Worm (Caenorhabditis elegans) whole organism, young adult: Measurements from ENCODE around the gene F41E6.1.

ENCODE experiments used
- B0336.3 ChIP-seq: fragments of 200-800 bp; sonication (Bioruptor generic); IDR thresholded peaks from 2 replicates; pipeline ENCODE4 v1.3.6; 2022; ENCODE audit warnings: missing genetic modification characterization, missing compliant biosample characterization
- C06A6.2 ChIP-seq: fragments of 200-800 bp; sonication (Bioruptor generic); conservative IDR thresholded peaks from 2 replicates; pipeline ENCODE4 v1.3.6; 2022; ENCODE audit warnings: missing genetic modification characterization, missing compliant biosample characterization
- F33H1.4 ChIP-seq: fragments of 200-800 bp; sonication (Bioruptor generic); IDR thresholded peaks from 2 replicates; pipeline ENCODE4 v1.3.6; 2022; ENCODE audit warnings: missing genetic modification reagents, missing genetic modification characterization, missing compliant biosample characterization
- F37B4.10 ChIP-seq: fragments of 200-800 bp; sonication (Bioruptor generic); IDR thresholded peaks from 2 replicates; pipeline ENCODE4 v1.3.6; 2022; ENCODE audit warnings: missing genetic modification characterization, missing compliant biosample characterization
- F39B2.1 ChIP-seq: fragments of 200-800 bp; sonication (Bioruptor generic); IDR thresholded peaks from 2 replicates; pipeline ENCODE4 v1.3.6; 2022; ENCODE audit warnings: missing genetic modification reagents, missing genetic modification characterization, missing compliant biosample characterization
- F57A8.1 ChIP-seq: fragments of 200-800 bp; sonication (Bioruptor generic); optimal IDR thresholded peaks from 2 replicates; lab custom pipeline; 2018; ENCODE audit warnings: mild to moderate bottlenecking, missing genetic modification characterization, moderate library complexity, missing compliant biosample characterization
- K12H6.12 ChIP-seq: fragments of 200-800 bp; sonication (Bioruptor generic); optimal IDR thresholded peaks from 2 replicates; lab custom pipeline; 2018; ENCODE audit warnings: mild to moderate bottlenecking, missing genetic modification characterization, missing compliant biosample characterization
- T07F8.4 ChIP-seq: sonication (generic microtip); optimal IDR thresholded peaks from 2 replicates; lab custom pipeline; 2016; ENCODE audit warnings: mild to moderate bottlenecking, missing genetic modification characterization, moderate library complexity, missing compliant biosample characterization
- Y53G8AR.9 ChIP-seq: fragments of 200-800 bp; sonication (Bioruptor generic); conservative IDR thresholded peaks from 2 replicates; pipeline ENCODE4 v1.3.6; 2022; ENCODE audit warnings: missing genetic modification reagents, missing genetic modification characterization, missing compliant biosample characterization
- Y67H2A.10 ChIP-seq: fragments of 200-800 bp; sonication (Bioruptor generic); conservative IDR thresholded peaks from 2 replicates; pipeline ENCODE4 v1.3.6; 2022; ENCODE audit warnings: missing genetic modification reagents, missing genetic modification characterization, missing compliant biosample characterization
- Y79H2A.3 ChIP-seq: fragments of 200-800 bp; sonication (Bioruptor generic); conservative IDR thresholded peaks from 2 replicates; pipeline ENCODE4 v1.3.6; 2022; ENCODE audit warnings: missing genetic modification reagents, missing genetic modification characterization, missing compliant biosample characterization
- Y95B8A.8 ChIP-seq: fragments of 200-800 bp; sonication (Bioruptor generic); IDR thresholded peaks from 2 replicates; pipeline ENCODE4 v1.3.6; 2022; ENCODE audit warnings: missing genetic modification reagents, missing genetic modification characterization, missing compliant biosample characterization
- ZK185.1 ChIP-seq: sonication (generic microtip); optimal IDR thresholded peaks from 2 replicates; lab custom pipeline; 2016; ENCODE audit warnings: mild to moderate bottlenecking, missing genetic modification characterization, missing compliant biosample characterization; ENCODE audit not compliant: poor library complexity, severe bottlenecking
- ama-1 ChIP-seq, 3 experiments: fragments of 150-350 bp in 1 of 3; sonication (generic microtip) in 2 of 3; optimal IDR thresholded peaks; 2 replicates each; lab custom pipeline; 2014 to 2018; ENCODE audit warnings: missing biosample characterization in 2 of 3, missing genetic modification characterization in 2 of 3, missing genetic modification reagents in 2 of 3
- aptf-3 ChIP-seq: fragments of 200-800 bp; sonication (Bioruptor generic); IDR thresholded peaks from 2 replicates; pipeline ENCODE4 v1.3.6; 2022; ENCODE audit warnings: missing genetic modification characterization, missing compliant biosample characterization
- atf-7 ChIP-seq: sonication (generic microtip); optimal IDR thresholded peaks from 2 replicates; lab custom pipeline; 2017; ENCODE audit warnings: mild to moderate bottlenecking, missing genetic modification characterization, missing compliant biosample characterization
- attf-5 ChIP-seq: fragments of 200-800 bp; sonication (Bioruptor generic); optimal IDR thresholded peaks from 2 replicates; lab custom pipeline; 2018; ENCODE audit warnings: mild to moderate bottlenecking, missing genetic modification characterization, missing compliant biosample characterization
- bed-1 ChIP-seq: fragments of 200-800 bp; sonication (Bioruptor generic); IDR thresholded peaks from 2 replicates; pipeline ENCODE4 v1.3.6; 2022; ENCODE audit warnings: missing genetic modification reagents, missing genetic modification characterization, missing compliant biosample characterization
- ccch-3 ChIP-seq: fragments of 200-800 bp; sonication (Bioruptor generic); optimal IDR thresholded peaks from 2 replicates; lab custom pipeline; 2018; ENCODE audit warnings: mild to moderate bottlenecking, missing genetic modification characterization, missing compliant biosample characterization
- ceh-100 ChIP-seq: fragments of 200-800 bp; sonication (Bioruptor generic); IDR thresholded peaks from 2 replicates; pipeline ENCODE4 v1.3.6; 2022; ENCODE audit warnings: missing genetic modification reagents, missing genetic modification characterization, missing compliant biosample characterization
- ceh-79 ChIP-seq: sonication (generic microtip); optimal IDR thresholded peaks from 2 replicates; lab custom pipeline; 2017; ENCODE audit warnings: mild to moderate bottlenecking, missing genetic modification characterization, missing compliant biosample characterization
- ceh-91 ChIP-seq: fragments of 200-800 bp; sonication (Bioruptor generic); IDR thresholded peaks from 2 replicates; pipeline ENCODE4 v1.3.6; 2022; ENCODE audit warnings: missing genetic modification reagents, missing genetic modification characterization, missing compliant biosample characterization
- dpff-1 ChIP-seq: sonication (generic microtip); optimal IDR thresholded peaks from 2 replicates; lab custom pipeline; 2017; ENCODE audit warnings: mild to moderate bottlenecking, missing genetic modification characterization, missing compliant biosample characterization
- dpl-1 ChIP-seq: fragments of 150-350 bp; optimal IDR thresholded peaks from 2 replicates; lab custom pipeline; 2014; ENCODE audit warnings: missing biosample characterization, missing genetic modification reagents, missing genetic modification characterization
- efl-1 ChIP-seq: fragments of 150-350 bp; optimal IDR thresholded peaks from 2 replicates; lab custom pipeline; 2014; ENCODE audit warnings: missing biosample characterization, missing genetic modification reagents, missing genetic modification characterization
- hlh-12 ChIP-seq: sonication (generic microtip); optimal IDR thresholded peaks from 2 replicates; lab custom pipeline; 2016; ENCODE audit warnings: missing genetic modification characterization, missing compliant biosample characterization
- hmg-1.2 ChIP-seq: fragments of 200-800 bp; sonication (Bioruptor generic); IDR thresholded peaks from 2 replicates; pipeline ENCODE4 v1.3.6; 2022; ENCODE audit warnings: missing genetic modification reagents, missing genetic modification characterization, missing compliant biosample characterization
- lin-35 ChIP-seq, 3 experiments: fragments of 150-350 bp in 2 of 3; sonication (generic microtip) in 1 of 3; optimal IDR thresholded peaks; 2 replicates each; lab custom pipeline; 2014 to 2018; ENCODE audit warnings: missing biosample characterization in 3 of 3, missing genetic modification characterization in 3 of 3, missing genetic modification reagents in 3 of 3
- lir-1 ChIP-seq: fragments of 200-800 bp; sonication (Bioruptor generic); conservative IDR thresholded peaks from 2 replicates; pipeline ENCODE4 v1.3.6; 2022; ENCODE audit warnings: missing genetic modification reagents, missing genetic modification characterization, missing compliant biosample characterization
- madf-10 ChIP-seq: sonication (generic microtip); optimal IDR thresholded peaks from 2 replicates; lab custom pipeline; 2016; ENCODE audit warnings: mild to moderate bottlenecking, missing genetic modification characterization, missing compliant biosample characterization
- madf-8 ChIP-seq: fragments of 200-800 bp; sonication (Bioruptor generic); conservative IDR thresholded peaks from 2 replicates; pipeline ENCODE4 v1.3.6; 2022; ENCODE audit warnings: missing genetic modification reagents, missing genetic modification characterization, missing compliant biosample characterization
- mxl-1 ChIP-seq: sonication (generic microtip); optimal IDR thresholded peaks from 2 replicates; lab custom pipeline; 2016; ENCODE audit warnings: missing genetic modification characterization, missing compliant biosample characterization
- nhr-27 ChIP-seq: fragments of 200-800 bp; sonication (Bioruptor generic); optimal IDR thresholded peaks from 2 replicates; lab custom pipeline; 2018; ENCODE audit warnings: mild to moderate bottlenecking, missing genetic modification characterization, moderate library complexity, missing compliant biosample characterization
- nhr-80 ChIP-seq: sonication (generic microtip); optimal IDR thresholded peaks from 2 replicates; lab custom pipeline; 2016; ENCODE audit warnings: missing genetic modification characterization, missing compliant biosample characterization
- nhr-90 ChIP-seq: sonication (generic microtip); optimal IDR thresholded peaks from 2 replicates; lab custom pipeline; 2016; ENCODE audit warnings: missing genotype, mild to moderate bottlenecking, missing genetic modification characterization, missing compliant biosample characterization
- pha-4 ChIP-seq: fragments of 150-350 bp; sonication (generic microtip); optimal IDR thresholded peaks from 2 replicates; lab custom pipeline; 2014; ENCODE audit warnings: missing biosample characterization, missing genetic modification reagents, missing genetic modification characterization
- rcor-1 ChIP-seq: fragments of 200-800 bp; sonication (Bioruptor generic); IDR thresholded peaks from 2 replicates; pipeline ENCODE4 v1.3.6; 2022; ENCODE audit warnings: missing genetic modification reagents, missing genetic modification characterization, missing compliant biosample characterization
- rec-8 ChIP-seq, 2 experiments: sonication (generic microtip); optimal IDR thresholded peaks; 2 replicates each; lab custom pipeline; 2016; ENCODE audit warnings: mild to moderate bottlenecking in 2 of 2, missing genetic modification characterization in 2 of 2, missing genetic modification reagents in 2 of 2, missing genotype in 2 of 2, missing biosample characterization in 1 of 2, missing compliant biosample characterization in 1 of 2, moderate library complexity in 1 of 2
- repo-1 ChIP-seq: sonication (generic microtip); optimal IDR thresholded peaks from 2 replicates; lab custom pipeline; 2017; ENCODE audit warnings: mild to moderate bottlenecking, missing genetic modification characterization, missing compliant biosample characterization
- snpc-3.4 ChIP-seq: sonication (generic microtip); optimal IDR thresholded peaks from 2 replicates; lab custom pipeline; 2017; ENCODE audit warnings: missing genetic modification characterization, mild to moderate bottlenecking, missing compliant biosample characterization, antibody characterized with exemption, moderate library complexity, missing genotype, missing genetic modification reagents
- tlf-1 ChIP-seq: fragments of 200-800 bp; sonication (Bioruptor generic); optimal IDR thresholded peaks from 2 replicates; lab custom pipeline; 2018; ENCODE audit warnings: mild to moderate bottlenecking, missing genetic modification characterization, missing compliant biosample characterization
- ztf-26 ChIP-seq: sonication (generic microtip); optimal IDR thresholded peaks from 2 replicates; lab custom pipeline; 2017; ENCODE audit warnings: missing genetic modification characterization, missing compliant biosample characterization
- ztf-6 ChIP-seq: fragments of 200-800 bp; sonication (Bioruptor generic); IDR thresholded peaks from 2 replicates; pipeline ENCODE4 v1.3.6; 2022; ENCODE audit warnings: missing genetic modification reagents, missing genetic modification characterization, missing compliant biosample characterization

Gene F41E6.1

DNA sequence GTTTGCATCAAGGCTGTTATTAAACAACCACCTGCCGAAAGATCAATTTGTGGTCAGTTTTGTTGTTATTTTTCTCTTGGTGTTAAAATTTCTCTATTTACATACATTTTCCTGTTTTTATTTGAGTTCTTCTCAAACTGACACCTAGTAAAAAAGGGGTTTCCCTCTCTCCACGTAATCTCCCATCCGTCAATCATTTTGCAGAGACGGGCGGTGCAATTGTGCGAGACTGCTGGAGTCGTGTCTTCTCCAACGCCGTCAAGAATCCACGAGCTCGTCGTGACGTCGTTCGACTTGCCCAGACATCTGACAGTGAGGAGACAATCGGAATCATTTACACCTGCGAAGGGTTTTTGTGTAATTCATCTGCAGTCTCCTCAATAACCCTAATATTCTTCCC, 4.0 kb downstream of the F41E6.1 start (continued):
- TF ChIP-seq lin-35 (GFP tag; optimal IDR thresholded peaks at IDR 0.05; lab: Kevin White, UChicago), result no peak
- TF ChIP-seq madf-8 (GFP tag; lab: Robert Waterston, UW), result no peak
- no peak for TF ChIP-seq ccch-3

DNA sequence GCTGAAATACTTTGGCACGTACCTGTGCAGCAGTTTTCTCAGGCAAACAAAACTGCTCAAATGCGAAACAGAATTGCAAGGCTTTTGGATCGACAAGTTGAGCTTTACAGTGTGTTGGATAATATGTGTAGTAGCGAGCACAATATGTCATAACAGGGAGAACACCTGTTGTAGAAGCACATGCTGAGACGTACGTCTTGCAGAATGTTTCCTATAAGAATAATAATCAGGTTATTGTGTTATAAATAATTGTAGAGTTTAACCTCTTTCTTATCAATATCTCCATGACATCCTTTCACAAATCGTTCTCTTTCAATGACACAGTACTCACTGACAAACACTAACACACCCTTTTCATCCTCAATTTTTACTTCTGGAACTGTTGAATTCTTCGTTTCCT, 5.2 kb downstream of the F41E6.1 start:
- TF ChIP-seq T07F8.4 (tag; lab: Kevin White, UChicago) (no peak), aptf-3 (GFP tag; lab: Robert Waterston, UW) (no peak), F37B4.10 (GFP tag; lab: Robert Waterston, UW) (no peak), nhr-27 (tag; lab: Kevin White, UChicago) (no peak), mxl-1 (tag; lab: Kevin White, UChicago) (no peak), ceh-79 (tag; lab: Kevin White, UChicago) (no peak), ceh-91 (GFP tag; lab: Robert Waterston, UW) (no peak), hlh-12 (tag; lab: Kevin White, UChicago) (no peak), F39B2.1 (no peak), atf-7 (tag; lab: Kevin White, UChicago) (no peak)

DNA sequence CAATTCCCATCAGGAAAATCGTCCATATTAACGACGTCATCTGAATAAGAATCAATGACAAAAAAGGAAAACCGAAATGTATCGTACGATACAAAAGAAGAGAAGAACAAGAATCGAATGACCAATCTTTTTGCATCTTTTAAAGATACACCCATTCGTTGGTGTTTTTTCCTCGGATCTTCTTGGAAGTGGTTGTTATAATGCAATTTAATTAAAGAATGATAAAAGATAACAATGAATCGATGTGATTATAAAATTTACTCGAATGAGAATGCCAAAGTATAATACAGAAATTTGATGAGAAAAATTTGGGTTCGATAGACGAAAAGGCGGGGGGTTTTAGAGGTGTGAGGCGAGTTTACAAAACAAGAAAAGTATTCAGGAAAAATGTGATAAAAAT, 6.6 kb downstream of the F41E6.1 start, which contains the start of gene F41E6.12:
F41E6.12 (minus strand) TSS at position 101 of the 400 bp plus-strand sequence.
- TF ChIP-seq rcor-1 (0 out of 2 replicates have a peak, but pooled peaks have one; percentile 15), F33H1.4 (GFP tag; lab: Robert Waterston, UW) (0 out of 2 replicates have a peak, but pooled peaks have one; percentile 3), ama-1 (optimal IDR thresholded peaks at IDR 0.05; lab: Kevin White, UChicago) (peak; percentile 69), ama-1 (GFP tag; optimal IDR thresholded peaks at IDR 0.05; lab: Kevin White, UChicago) (no peak), Y53G8AR.9 (GFP tag; lab: Robert Waterston, UW) (peak; percentile 41; the same call in 1 of the 2 replicates), tlf-1 (peak; percentile 47), ceh-100 (GFP tag; lab: Robert Waterston, UW) (no peak)
- TF ChIP-seq, all 124 proteins: peak for 5

DNA sequence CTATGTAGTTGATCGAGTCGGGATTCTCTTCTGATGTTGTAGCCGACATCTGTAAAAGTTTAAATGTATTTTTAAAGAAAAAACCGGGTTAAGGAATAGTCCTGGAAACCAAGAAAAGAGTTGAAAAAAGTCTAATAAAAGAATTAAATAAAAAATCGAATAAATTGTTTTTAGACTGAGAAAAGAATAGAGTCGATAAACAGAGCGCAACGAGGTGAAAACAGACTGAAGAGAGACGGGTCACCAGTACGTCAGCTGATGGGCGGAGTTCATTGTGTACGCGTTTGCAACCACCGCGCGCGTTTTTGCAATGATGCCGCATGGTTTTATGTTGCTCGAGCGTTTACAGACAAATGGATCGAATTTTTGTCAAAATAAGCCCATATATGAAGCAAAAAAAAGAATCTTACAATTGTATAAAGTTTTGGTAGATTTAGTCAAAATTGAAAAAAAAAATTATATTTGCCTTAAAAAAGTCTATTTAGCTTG, 8.9 kb downstream of the F41E6.1 start, which contains the start of gene atg-18:
atg-18 (minus strand) TSS at position 51 of the 489 bp plus-strand sequence.
- TF ChIP-seq Y95B8A.8 (GFP tag; lab: Robert Waterston, UW) (no peak), attf-5 (GFP tag; lab: Kevin White, UChicago) (peak; percentile 49), snpc-3.4 (tag; lab: Kevin White, UChicago) (no peak), bed-1 (GFP tag; lab: Robert Waterston, UW) (no peak), nhr-80 (tag; lab: Kevin White, UChicago) (peak; percentile 82), repo-1 (tag; lab: Kevin White, UChicago) (no peak), pha-4 (tag; lab: Kevin White, UChicago) (peak; percentile 26), hmg-1.2 (GFP tag; lab: Robert Waterston, UW) (peak; percentile 31; the same call in 1 of the 2 replicates), aptf-3 (GFP tag; lab: Robert Waterston, UW) (no peak), efl-1 (GFP tag; lab: Kevin White, UChicago) (no peak), rec-8 (tag; optimal IDR thresholded peaks at IDR 0.05; lab: Kevin White, UChicago) (no peak), dpff-1 (tag; lab: Kevin White, UChicago) (no peak), C06A6.2 (no peak), Y79H2A.3 (GFP tag; lab: Robert Waterston, UW) (no peak), nhr-90 (tag; lab: Kevin White, UChicago) (no peak), dpl-1 (no peak), ztf-26 (tag; lab: Kevin White, UChicago) (no peak), rcor-1 (no peak; the same call in 1 of the 2 replicates), F39B2.1 (no peak), ztf-6 (GFP tag; lab: Robert Waterston, UW) (no peak), lir-1 (GFP tag; lab: Robert Waterston, UW) (0 out of 2 replicates have a peak, but pooled peaks have one; percentile 16), Y67H2A.10 (0 out of 2 replicates have a peak, but pooled peaks have one; percentile 52), F57A8.1 (GFP tag; lab: Kevin White, UChicago) (no peak), ZK185.1 (tag; lab: Kevin White, UChicago) (peak; percentile 11), madf-10 (tag; lab: Kevin White, UChicago) (peak; percentile 78), hlh-12 (tag; lab: Kevin White, UChicago) (no peak), K12H6.12 (tag; lab: Kevin White, UChicago) (peak; percentile 56), B0336.3 (GFP tag; lab: Robert Waterston, UW) (no peak)
